ENCODE assay signal across 5 fruit fly cellular contexts in the genomic region with DNA sequence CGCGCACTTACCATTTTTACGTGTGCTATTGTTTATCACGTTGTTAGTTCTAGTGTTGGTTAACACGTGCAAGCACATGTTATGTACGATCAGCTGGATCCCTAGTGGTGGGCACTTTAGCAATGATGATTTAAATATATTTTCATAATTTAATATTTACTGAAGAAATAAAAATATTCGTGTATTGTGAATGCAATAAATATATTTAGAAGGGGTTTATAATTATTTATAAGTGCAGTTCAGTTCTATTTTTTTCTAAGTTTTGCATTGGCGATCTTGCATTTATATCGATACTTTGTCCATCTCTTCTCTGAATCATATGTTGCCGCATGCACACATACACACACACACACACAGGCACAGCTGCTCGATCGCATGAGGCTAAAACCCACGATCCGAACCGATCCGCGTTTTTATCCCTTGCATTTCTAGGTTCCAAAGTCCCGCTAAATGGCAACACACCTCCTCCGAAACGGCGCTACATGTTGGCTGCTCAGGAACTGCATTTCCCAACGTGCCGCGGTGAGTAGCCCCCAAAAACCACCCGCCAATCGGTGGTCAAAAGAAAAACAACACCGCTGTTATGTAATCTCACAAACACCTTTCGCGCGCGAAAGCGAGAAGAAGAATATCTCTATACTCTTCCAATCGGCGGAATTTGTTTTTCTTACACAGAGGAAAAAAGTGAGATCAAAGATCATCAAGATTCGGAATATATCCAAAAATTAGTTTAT.
TF ChIP-seq lines count a peak whose summit lies in the region.

Gene CG15027, minus strand, starts transcription at position 51 of the 734 bp plus-strand sequence.
Gene Dbct, plus strand, starts transcription at position 349 of the 734 bp plus-strand sequence.

TF ChIP-seq in whole organism, adult, 20 proteins besides CTCF, POLR2A, EP300 and RAD21 (continued from another document):
- peak; percentile 78 for TF ChIP-seq Hr96 (GFP tag; optimal IDR thresholded peaks at IDR 0.05; lab: Kevin White, UChicago)
- TF ChIP-seq CG12768 (GFP tag; optimal IDR thresholded peaks at IDR 0.05; lab: Kevin White, UChicago): peak; percentile 52
- TF ChIP-seq tj (GFP tag; optimal IDR thresholded peaks at IDR 0.05; lab: Kevin White, UChicago): peak; percentile 74
- TF ChIP-seq CG5204 (GFP tag; optimal IDR thresholded peaks at IDR 0.05; lab: Kevin White, UChicago): peak; percentile 29

TF ChIP-seq in whole organism, embryonic, 481 proteins besides CTCF, POLR2A, EP300 and RAD21 (continued from another document and continues in another):
- 0 out of 2 replicates have a peak, but pooled peaks have one; percentile 15 for TF ChIP-seq aop (GFP tag; IDR thresholded peaks at IDR 0.05; lab: Robert Waterston, UW)
- TF ChIP-seq schlank (tag; optimal IDR thresholded peaks at IDR 0.05; lab: Kevin White, UChicago): no peak
- no peak for TF ChIP-seq Atf-2 (GFP tag; optimal IDR thresholded peaks at IDR 0.05; lab: Kevin White, UChicago)
- TF ChIP-seq Lhr (GFP tag; optimal IDR thresholded peaks at IDR 0.05; lab: Kevin White, UChicago): peak; percentile 14
- no peak for TF ChIP-seq sima (GFP tag; optimal IDR thresholded peaks at IDR 0.05; lab: Kevin White, UChicago)
- no peak for TF ChIP-seq CG4282 (GFP tag; optimal IDR thresholded peaks at IDR 0.05; lab: Kevin White, UChicago)
- no peak for TF ChIP-seq fd64A (GFP tag; optimal IDR thresholded peaks at IDR 0.05; lab: Kevin White, UChicago)
- TF ChIP-seq ATbp (GFP tag; optimal IDR thresholded peaks at IDR 0.05; lab: Kevin White, UChicago): peak; percentile 19
- TF ChIP-seq disco-r (GFP tag; optimal IDR thresholded peaks at IDR 0.05; lab: Kevin White, UChicago): no peak
- TF ChIP-seq CG17912 (GFP tag; optimal IDR thresholded peaks at IDR 0.05; lab: Kevin White, UChicago): no peak
- peak; percentile 47 for TF ChIP-seq CG13894 (tag; optimal IDR thresholded peaks at IDR 0.05; lab: Kevin White, UChicago)
- peak; percentile 61 for TF ChIP-seq Oli (tag; optimal IDR thresholded peaks at IDR 0.05; lab: Kevin White, UChicago)
- TF ChIP-seq Sry-δ (GFP tag; optimal IDR thresholded peaks at IDR 0.05; lab: Kevin White, UChicago): peak; percentile 74
- TF ChIP-seq Usf (GFP tag; optimal IDR thresholded peaks at IDR 0.05; lab: Kevin White, UChicago): no peak
- TF ChIP-seq jumu (GFP tag; optimal IDR thresholded peaks at IDR 0.05; lab: Kevin White, UChicago): no peak
- TF ChIP-seq sqz (GFP tag; optimal IDR thresholded peaks at IDR 0.05; lab: Kevin White, UChicago): no peak
- peak; percentile 11; the same call in 1 of the 2 replicates for TF ChIP-seq Oaz (GFP tag; IDR thresholded peaks at IDR 0.05; lab: Robert Waterston, UW)
- TF ChIP-seq fd3F (GFP tag; optimal IDR thresholded peaks at IDR 0.05; lab: Kevin White, UChicago): peak; percentile 55
- peak; percentile 61; the same call in 1 of the 3 replicates for TF ChIP-seq CG11695 (GFP tag; IDR thresholded peaks at IDR 0.05; lab: Robert Waterston, UW)
- TF ChIP-seq kah (GFP tag; optimal IDR thresholded peaks at IDR 0.05; lab: Kevin White, UChicago): peak; percentile 30
- peak; percentile 22; the same call in 1 of the 3 replicates for TF ChIP-seq CG14050 (GFP tag; IDR thresholded peaks at IDR 0.05; lab: Robert Waterston, UW)
- peak; percentile 71 for TF ChIP-seq CG3847 (GFP tag; IDR thresholded peaks at IDR 0.05; lab: Robert Waterston, UW)
- peak; percentile 67 for TF ChIP-seq CG2129 (GFP tag; IDR thresholded peaks at IDR 0.05; lab: Robert Waterston, UW; ENCODE audit: partially characterized antibody)
- no peak for TF ChIP-seq slou (GFP tag; optimal IDR thresholded peaks at IDR 0.05; lab: Kevin White, UChicago)
- TF ChIP-seq hbn (GFP tag; IDR thresholded peaks at IDR 0.05; lab: Robert Waterston, UW; ENCODE audit: partially characterized antibody): peak; percentile 64; the same call in 1 of the 2 replicates
- TF ChIP-seq ab (GFP tag; optimal IDR thresholded peaks at IDR 0.05; lab: Kevin White, UChicago): no peak
- TF ChIP-seq Poxn (GFP tag; IDR thresholded peaks at IDR 0.05; lab: Robert Waterston, UW): 0 out of 2 replicates have a peak, but pooled peaks have one; percentile 20
- TF ChIP-seq lbe (GFP tag; optimal IDR thresholded peaks at IDR 0.05; lab: Kevin White, UChicago): peak; percentile 80

TF ChIP-seq in whole organism, prepupa, 60 proteins besides CTCF, POLR2A, EP300 and RAD21 (continued from another document and continues in another):
- TF ChIP-seq cyc (GFP tag; optimal IDR thresholded peaks at IDR 0.05; lab: Kevin White, UChicago): peak; percentile 51
- TF ChIP-seq Gug (GFP tag; IDR thresholded peaks at IDR 0.05; lab: Robert Waterston, UW): peak; percentile 23; the same call in 1 of the 2 replicates
- TF ChIP-seq CG16779 (tag; optimal IDR thresholded peaks at IDR 0.05; lab: Kevin White, UChicago): no peak
- peak; percentile 41 for TF ChIP-seq CG15336 (GFP tag; IDR thresholded peaks at IDR 0.05; lab: Robert Waterston, UW)
- TF ChIP-seq Sox102F (GFP tag; optimal IDR thresholded peaks at IDR 0.05; lab: Kevin White, UChicago): peak; percentile 32
- no peak for TF ChIP-seq spab (GFP tag; optimal IDR thresholded peaks at IDR 0.05; lab: Kevin White, UChicago)
- peak; percentile 45 for TF ChIP-seq CG10669 (GFP tag; optimal IDR thresholded peaks at IDR 0.05; lab: Kevin White, UChicago)
- peak; percentile 11 for TF ChIP-seq Eip93F (GFP tag; optimal IDR thresholded peaks at IDR 0.05; lab: Kevin White, UChicago)
- peak; percentile 65 for TF ChIP-seq acj6 (GFP tag; optimal IDR thresholded peaks at IDR 0.05; lab: Kevin White, UChicago)
- peak; percentile 74 for TF ChIP-seq CG10631 (GFP tag; optimal IDR thresholded peaks at IDR 0.05; lab: Kevin White, UChicago)
- TF ChIP-seq topi (GFP tag; optimal IDR thresholded peaks at IDR 0.05; lab: Kevin White, UChicago): peak; percentile 64
- TF ChIP-seq Eip75B (GFP tag; optimal IDR thresholded peaks at IDR 0.05; lab: Kevin White, UChicago): peak; percentile 28
- peak; percentile 57 for TF ChIP-seq lz (GFP tag; optimal IDR thresholded peaks at IDR 0.05; lab: Kevin White, UChicago)
- peak; percentile 67 for TF ChIP-seq Smox (GFP tag; optimal IDR thresholded peaks at IDR 0.05; lab: Kevin White, UChicago)
- peak; percentile 83 for TF ChIP-seq svp (GFP tag; lab: Kevin White, UChicago)
- TF ChIP-seq fd85E (GFP tag; optimal IDR thresholded peaks at IDR 0.05; lab: Kevin White, UChicago): no peak
- peak; percentile 78 for TF ChIP-seq OdsH (GFP tag; optimal IDR thresholded peaks at IDR 0.05; lab: Kevin White, UChicago)
- no peak for TF ChIP-seq Hr38 (GFP tag; optimal IDR thresholded peaks at IDR 0.05; lab: Kevin White, UChicago)
- TF ChIP-seq vri (GFP tag; optimal IDR thresholded peaks at IDR 0.05; lab: Kevin White, UChicago): peak; percentile 99
- TF ChIP-seq CG6163 (GFP tag; IDR thresholded peaks at IDR 0.05; lab: Robert Waterston, UW): peak; percentile 69
- peak; percentile 49 for TF ChIP-seq CG8319 (GFP tag; optimal IDR thresholded peaks at IDR 0.05; lab: Kevin White, UChicago)
- TF ChIP-seq Hr39 (GFP tag; optimal IDR thresholded peaks at IDR 0.05; lab: Kevin White, UChicago): peak; percentile 42
- TF ChIP-seq CG3032 (tag; optimal IDR thresholded peaks at IDR 0.05; lab: Kevin White, UChicago): peak; percentile 69
- peak; percentile 75 for TF ChIP-seq Eip78C (GFP tag; lab: Kevin White, UChicago)
- peak; percentile 37 for TF ChIP-seq CG6808 (GFP tag; optimal IDR thresholded peaks at IDR 0.05; lab: Kevin White, UChicago)
- TF ChIP-seq Met (GFP tag; optimal IDR thresholded peaks at IDR 0.05; lab: Kevin White, UChicago): peak; percentile 64
- peak; percentile 34 for TF ChIP-seq fd59A (GFP tag; optimal IDR thresholded peaks at IDR 0.05; lab: Kevin White, UChicago)
- TF ChIP-seq CG8632 (GFP tag; optimal IDR thresholded peaks at IDR 0.05; lab: Kevin White, UChicago): peak; percentile 60
- TF ChIP-seq Sox15 (GFP tag; optimal IDR thresholded peaks at IDR 0.05; lab: Kevin White, UChicago): peak; percentile 30
- peak; percentile 45 for TF ChIP-seq CG31627 (GFP tag; optimal IDR thresholded peaks at IDR 0.05; lab: Kevin White, UChicago)
- peak; percentile 21 to 55 for TF ChIP-seq ss (GFP tag; optimal IDR thresholded peaks at IDR 0.05; lab: Kevin White, UChicago)

TF ChIP-seq in whole organism, pupa, 21 proteins besides CTCF, POLR2A, EP300 and RAD21 (continued from another document):
- TF ChIP-seq CG15710 (tag; optimal IDR thresholded peaks at IDR 0.05; lab: Kevin White, UChicago) (peak; percentile 67), CG34367 (tag; optimal IDR thresholded peaks at IDR 0.05; lab: Kevin White, UChicago) (peak; percentile 40)

TF ChIP-seq in whole organism, wandering third instar larva, 38 proteins besides CTCF, POLR2A, EP300 and RAD21 (continued from another document):
- TF ChIP-seq sv (GFP tag; optimal IDR thresholded peaks at IDR 0.05; lab: Kevin White, UChicago) (no peak), Hnf4 (GFP tag; optimal IDR thresholded peaks at IDR 0.05; lab: Kevin White, UChicago) (peak; percentile 63), Abd-B (GFP tag; optimal IDR thresholded peaks at IDR 0.05; lab: Kevin White, UChicago) (no peak), jim (GFP tag; optimal IDR thresholded peaks at IDR 0.05; lab: Kevin White, UChicago) (no peak), Dfd (GFP tag; optimal IDR thresholded peaks at IDR 0.05; lab: Kevin White, UChicago) (no peak), Mio (GFP tag; optimal IDR thresholded peaks at IDR 0.05; lab: Kevin White, UChicago) (no peak), Myc (optimal IDR thresholded peaks at IDR 0.05; lab: Kevin White, UChicago) (peak; percentile 49), rgr (GFP tag; optimal IDR thresholded peaks at IDR 0.05; lab: Kevin White, UChicago) (peak; percentile 81), GATAd (GFP tag; optimal IDR thresholded peaks at IDR 0.05; lab: Kevin White, UChicago) (no peak), usp (GFP tag; optimal IDR thresholded peaks at IDR 0.05; lab: Kevin White, UChicago) (no peak), sage (GFP tag; optimal IDR thresholded peaks at IDR 0.05; lab: Kevin White, UChicago) (peak; percentile 56), lola (GFP tag; optimal IDR thresholded peaks at IDR 0.05; lab: Kevin White, UChicago) (no peak), N (GFP tag; optimal IDR thresholded peaks at IDR 0.05; lab: Kevin White, UChicago) (no peak), pan (optimal IDR thresholded peaks at IDR 0.05; lab: Kevin White, UChicago) (no peak), woc (GFP tag; optimal IDR thresholded peaks at IDR 0.05; lab: Kevin White, UChicago) (peak; percentile 47), dl (GFP tag; optimal IDR thresholded peaks at IDR 0.05; lab: Kevin White, UChicago; ENCODE audit: insufficient read depth in 1 of 2, partially characterized antibody in 2 of 2) (no peak), Rel (GFP tag; optimal IDR thresholded peaks at IDR 0.05; lab: Kevin White, UChicago) (peak; percentile 2), Rel (tag; optimal IDR thresholded peaks at IDR 0.05; lab: Kevin White, UChicago) (peak; percentile 52), ey (GFP tag; optimal IDR thresholded peaks at IDR 0.05; lab: Kevin White, UChicago) (peak; percentile 58), Jra (GFP tag; optimal IDR thresholded peaks at IDR 0.05; lab: Kevin White, UChicago) (peak; percentile 59)
